Worm (Caenorhabditis elegans) whole organism, late embryonic: Measurements from ENCODE around the gene cls-3.
A peak's percentile ranks its signal among the peaks of the same experiment; 100 is the strongest.

Experiments
- C08G9.2 ChIP-seq: sonication (generic microtip); optimal IDR thresholded peaks from 2 replicates; lab custom pipeline; 2016; ENCODE audit warnings: mild to moderate bottlenecking, missing genetic modification characterization, moderate library complexity, missing compliant biosample characterization
- F13H6.1 ChIP-seq: sonication (generic microtip); optimal IDR thresholded peaks from 2 replicates; lab custom pipeline; 2016; ENCODE audit warnings: missing genetic modification characterization, missing compliant biosample characterization
- Y22D7AL.16 ChIP-seq: sonication (generic microtip); optimal IDR thresholded peaks from 2 replicates; lab custom pipeline; 2016; ENCODE audit warnings: missing genetic modification characterization, missing compliant biosample characterization
- ceh-14 ChIP-seq: sonication (generic microtip); optimal IDR thresholded peaks from 2 replicates; lab custom pipeline; 2016; ENCODE audit warnings: missing genotype, missing genetic modification characterization, missing compliant biosample characterization
- ceh-18 ChIP-seq: sonication (generic microtip); optimal IDR thresholded peaks from 2 replicates; lab custom pipeline; 2016; ENCODE audit warnings: missing genetic modification characterization, missing compliant biosample characterization
- ceh-22 ChIP-seq: sonication (generic microtip); optimal IDR thresholded peaks from 2 replicates; lab custom pipeline; 2017; ENCODE audit warnings: missing biosample characterization, missing genetic modification characterization
- ceh-30 ChIP-seq: fragments of 150-350 bp; optimal IDR thresholded peaks from 2 replicates; lab custom pipeline; 2014; ENCODE audit warnings: missing biosample characterization, missing genetic modification characterization
- ceh-31 ChIP-seq: sonication (generic microtip); optimal IDR thresholded peaks from 2 replicates; lab custom pipeline; 2016; ENCODE audit warnings: missing genetic modification characterization, missing compliant biosample characterization
- ceh-45 ChIP-seq: fragments of 200-800 bp; sonication (Bioruptor generic); IDR thresholded peaks from 2 replicates; pipeline ENCODE4 v1.3.6; 2022; ENCODE audit warnings: missing genetic modification reagents, missing genetic modification characterization, missing compliant biosample characterization
- ceh-48 ChIP-seq: sonication (generic microtip); optimal IDR thresholded peaks from 2 replicates; lab custom pipeline; 2016; ENCODE audit warnings: missing genetic modification characterization, inconsistent platforms, missing compliant biosample characterization
- ceh-6 ChIP-seq: fragments of 200-800 bp; sonication (Bioruptor generic); optimal IDR thresholded peaks from 2 replicates; lab custom pipeline; 2018; ENCODE audit warnings: mild to moderate bottlenecking, missing genetic modification characterization, missing compliant biosample characterization
- che-1 ChIP-seq: sonication (generic microtip); optimal IDR thresholded peaks from 2 replicates; lab custom pipeline; 2016; ENCODE audit warnings: mild to moderate bottlenecking, missing genetic modification characterization, missing compliant biosample characterization
- dve-1 ChIP-seq: sonication (generic microtip); optimal IDR thresholded peaks from 2 replicates; lab custom pipeline; 2017; ENCODE audit warnings: antibody characterized with exemption, mild to moderate bottlenecking, missing genetic modification characterization, missing compliant biosample characterization
- elt-2 ChIP-seq: sonication (generic microtip); optimal IDR thresholded peaks from 2 replicates; lab custom pipeline; 2016; ENCODE audit warnings: missing genetic modification reagents, missing genetic modification characterization, missing compliant biosample characterization
- eyg-1 ChIP-seq: sonication (generic microtip); optimal IDR thresholded peaks from 2 replicates; lab custom pipeline; 2016; ENCODE audit warnings: missing genotype, missing genetic modification characterization, missing compliant biosample characterization
- fkh-10 ChIP-seq: fragments of 150-350 bp; optimal IDR thresholded peaks from 2 replicates; lab custom pipeline; 2014; ENCODE audit warnings: missing biosample characterization, missing genetic modification reagents, missing genetic modification characterization
- fkh-6 ChIP-seq: sonication (generic microtip); optimal IDR thresholded peaks from 2 replicates; lab custom pipeline; 2016; ENCODE audit warnings: missing genetic modification characterization, missing compliant biosample characterization
- nfya-1 ChIP-seq: sonication (generic microtip); optimal IDR thresholded peaks from 2 replicates; lab custom pipeline; 2017; ENCODE audit warnings: missing genetic modification characterization, mild to moderate bottlenecking, missing compliant biosample characterization, antibody characterized with exemption, moderate library complexity
- nhr-11 ChIP-seq: fragments of 150-350 bp; optimal IDR thresholded peaks from 2 replicates; lab custom pipeline; 2014; ENCODE audit warnings: missing biosample characterization, missing genetic modification characterization
- pag-3 ChIP-seq: sonication (generic microtip); optimal IDR thresholded peaks from 2 replicates; lab custom pipeline; 2016; ENCODE audit warnings: missing compliant biosample characterization, missing genetic modification characterization, borderline replicate concordance
- pax-1 ChIP-seq: fragments of 150-350 bp; optimal IDR thresholded peaks from 2 replicates; lab custom pipeline; 2014; ENCODE audit warnings: missing biosample characterization, missing genetic modification characterization
- pha-4 ChIP-seq: fragments of 150-350 bp; optimal IDR thresholded peaks from 2 replicates; lab custom pipeline; 2018; ENCODE audit warnings: missing biosample characterization, missing genetic modification reagents, missing genetic modification characterization
- unc-42 ChIP-seq: sonication (generic microtip); optimal IDR thresholded peaks from 2 replicates; lab custom pipeline; 2016; ENCODE audit warnings: missing genotype, missing genetic modification characterization, missing compliant biosample characterization
- unc-55 ChIP-seq: sonication (generic microtip); optimal IDR thresholded peaks from 2 replicates; lab custom pipeline; 2017; ENCODE audit warnings: missing biosample characterization, missing genetic modification reagents, missing genetic modification characterization
- zip-5 ChIP-seq: sonication (generic microtip); optimal IDR thresholded peaks from 2 replicates; lab custom pipeline; 2016; ENCODE audit warnings: missing genetic modification characterization, missing compliant biosample characterization
- ztf-16 ChIP-seq: sonication (generic microtip); optimal IDR thresholded peaks from 2 replicates; lab custom pipeline; 2017; ENCODE audit warnings: missing genetic modification characterization, missing compliant biosample characterization

The cls-3 gene

ce11 chrIII:9145765-9146164, 45.1 kb downstream of the cls-3 start, which contains the start of gene ZK512.8:
Gene ZK512.8, plus strand, starts transcription at chrIII:9146065.
- no peak for TF ChIP-seq ceh-31
- no peak for TF ChIP-seq ceh-45 (GFP tag; lab: Robert Waterston, UW)
- no peak for TF ChIP-seq pag-3
- TF ChIP-seq pax-1 (tag; lab: Kevin White, UChicago), result no peak
- TF ChIP-seq pha-4 (tag; lab: Kevin White, UChicago), result no peak
- no peak for TF ChIP-seq Y22D7AL.16 (tag; lab: Kevin White, UChicago)
- no peak for TF ChIP-seq ceh-30 (tag; lab: Kevin White, UChicago)
- TF ChIP-seq nhr-11, result no peak

- TF ChIP-seq ceh-22 (no peak), fkh-10 (GFP tag; lab: Kevin White, UChicago) (no peak), ceh-18 (no peak), C08G9.2 (tag; lab: Kevin White, UChicago) (no peak), dve-1 (tag; lab: Kevin White, UChicago) (no peak), unc-42 (peak; percentile 8), ceh-30 (tag; lab: Kevin White, UChicago) (no peak)
Measured at ce11 chrIII:9144744-9145390, 46.0 kb downstream of the cls-3 start, which contains the start of the genes ZK512.2 and ZK512.4. Gene ZK512.2, minus strand, starts transcription at chrIII:9144794. Gene ZK512.4, plus strand, starts transcription at chrIII:9145340.

- TF ChIP-seq fkh-6 (no peak), unc-42 (peak; percentile 64), che-1 (tag; lab: Kevin White, UChicago) (no peak), nfya-1 (tag; lab: Kevin White, UChicago) (peak; percentile 7), ceh-6 (GFP tag; lab: Kevin White, UChicago) (no peak), ceh-48 (tag; lab: Kevin White, UChicago) (peak; percentile 69), F13H6.1 (tag; lab: Kevin White, UChicago) (no peak)
Measured at ce11 chrIII:9143911-9144310, 47.0 kb downstream of the cls-3 start, which contains the start of gene ZK512.11. Gene ZK512.11, plus strand, starts transcription at chrIII:9144211.

ce11 chrIII:9138601-9139000, 52.3 kb downstream of the cls-3 start, which contains the start of gene ZK512.7:
Gene ZK512.7, minus strand, starts transcription at chrIII:9138701.
- TF ChIP-seq C08G9.2 (tag; lab: Kevin White, UChicago) (no peak), elt-2 (tag; lab: Kevin White, UChicago) (no peak), ztf-16 (no peak)

ce11 chrIII:9136587-9136986, 54.3 kb downstream of the cls-3 start, which contains the start of gene eat-4:
Gene eat-4, plus strand, starts transcription at chrIII:9136887.
- no peak for TF ChIP-seq zip-5 (tag; lab: Kevin White, UChicago)
- no peak for TF ChIP-seq eyg-1 (tag; lab: Kevin White, UChicago)
- TF ChIP-seq unc-55 (GFP tag; lab: Kevin White, UChicago), result no peak
- no peak for TF ChIP-seq ceh-22
- no peak for TF ChIP-seq ceh-14 (tag; lab: Kevin White, UChicago)
- TF ChIP-seq fkh-10 (GFP tag; lab: Kevin White, UChicago), result no peak
